Worm (Caenorhabditis elegans) whole organism, early embryonic: ENCODE measurements around the gene fbxa-78.

Experiments
- ama-1 ChIP-seq: fragments of 150-350 bp; optimal IDR thresholded peaks from 2 replicates; lab custom pipeline; 2014
- ceh-13 ChIP-seq: fragments of 200-800 bp; sonication (Bioruptor generic); optimal IDR thresholded peaks from 2 replicates; lab custom pipeline; 2018; ENCODE audit warnings: mild to moderate bottlenecking, missing genetic modification characterization, missing compliant biosample characterization
- ets-7 ChIP-seq: sonication (generic microtip); optimal IDR thresholded peaks from 2 replicates; lab custom pipeline; 2016; ENCODE audit warnings: missing genotype, missing genetic modification characterization, missing compliant biosample characterization
- flt-1 ChIP-seq: fragments of 200-800 bp; sonication (Bioruptor generic); IDR thresholded peaks from 2 replicates; pipeline ENCODE4 v1.3.6; 2022; ENCODE audit warnings: missing genetic modification characterization, missing compliant biosample characterization
- hmg-4 ChIP-seq: fragments of 200-800 bp; sonication (Bioruptor generic); optimal IDR thresholded peaks from 2 replicates; lab custom pipeline; 2018; ENCODE audit warnings: mild to moderate bottlenecking, missing genetic modification characterization, missing compliant biosample characterization
- sea-1 ChIP-seq: fragments of 200-800 bp; sonication (Bioruptor generic); conservative IDR thresholded peaks from 2 replicates; pipeline ENCODE4 v1.3.6; 2022; ENCODE audit warnings: missing genetic modification characterization, missing compliant biosample characterization
- tbx-37 ChIP-seq: fragments of 200-800 bp; sonication (Bioruptor generic); conservative IDR thresholded peaks from 2 replicates; pipeline ENCODE4 v1.3.6; 2022; ENCODE audit warnings: missing genetic modification reagents, missing genetic modification characterization, missing compliant biosample characterization
- tra-4 ChIP-seq: sonication (generic microtip); optimal IDR thresholded peaks from 2 replicates; lab custom pipeline; 2017; ENCODE audit warnings: missing genetic modification characterization, missing compliant biosample characterization

- TF ChIP-seq ama-1 (lab: Kevin White, UChicago) (no peak), sea-1 (GFP tag; lab: Robert Waterston, UW) (no peak), tra-4 (no peak), tbx-37 (GFP tag; lab: Robert Waterston, UW) (no peak), flt-1 (no peak), hmg-4 (GFP tag; lab: Kevin White, UChicago) (no peak), ets-7 (tag; lab: Kevin White, UChicago) (no peak), ceh-13 (GFP tag; lab: Kevin White, UChicago) (no peak)
Measured at ce11 chrIII:1289139-1289538, 30.9 kb upstream of the fbxa-78 start.
